Fruit fly (Drosophila melanogaster) whole organism, embryonic: Measurements from ENCODE around the gene CG7724.

Source experiments
- Aef1 ChIP-seq: fragments of 200-800 bp; sonication (Bioruptor generic); IDR thresholded peaks from 3 replicates; pipeline ENCODE4 v1.3.6; 2022; ENCODE audit warnings: missing biosample characterization, missing genetic modification characterization
- C15 ChIP-seq: fragments of 200-800 bp; sonication (Bioruptor generic); IDR thresholded peaks from 3 replicates; pipeline ENCODE4 v1.3.6; 2022; ENCODE audit warnings: missing biosample characterization, missing genetic modification characterization
- CG11398 ChIP-seq: fragments of 200-800 bp; sonication (Bioruptor generic); optimal IDR thresholded peaks from 2 replicates; lab custom pipeline; 2016; ENCODE audit warnings: missing biosample characterization, missing genetic modification characterization
- CG11696 ChIP-seq: fragments of 200-800 bp; sonication (Bioruptor generic); IDR thresholded peaks from 2 replicates; pipeline ENCODE4 v1.3.6; 2022; ENCODE audit warnings: missing biosample characterization, missing genetic modification characterization
- CG12071 ChIP-seq: fragments of 200-800 bp; sonication (Bioruptor generic); optimal IDR thresholded peaks from 3 replicates; lab custom pipeline; 2018; ENCODE audit warnings: missing biosample characterization, mild to moderate bottlenecking, missing genetic modification characterization
- CG14860 ChIP-seq: fragments of 200-800 bp; sonication (Bioruptor generic); IDR thresholded peaks from 3 replicates; pipeline ENCODE4 v1.3.6; 2022; ENCODE audit warnings: missing biosample characterization, missing genetic modification characterization; ENCODE audit not compliant: partially characterized antibody
- CG15011 ChIP-seq: fragments of 200-800 bp; sonication (Bioruptor generic); optimal IDR thresholded peaks from 3 replicates; lab custom pipeline; 2018; ENCODE audit warnings: missing biosample characterization, mild to moderate bottlenecking, missing genetic modification characterization
- CG15514 ChIP-seq: fragments of 200-800 bp; sonication (Bioruptor generic); optimal IDR thresholded peaks from 3 replicates; lab custom pipeline; 2017; ENCODE audit warnings: missing biosample characterization, missing genetic modification characterization, mild to moderate bottlenecking, moderate library complexity, missing genetic modification reagents
- CG16815 ChIP-seq: fragments of 200-800 bp; sonication (Bioruptor generic); optimal IDR thresholded peaks from 3 replicates; lab custom pipeline; 2017; ENCODE audit warnings: missing biosample characterization, mild to moderate bottlenecking, missing genetic modification characterization
- CG17328 ChIP-seq: fragments of 200-800 bp; sonication (Bioruptor generic); IDR thresholded peaks from 2 replicates; pipeline ENCODE4 v1.3.6; 2022; ENCODE audit warnings: missing biosample characterization, missing genetic modification characterization
- CG17361 ChIP-seq: fragments of 200-800 bp; sonication (Bioruptor generic); IDR thresholded peaks from 3 replicates; pipeline ENCODE4 v1.3.6; 2022; ENCODE audit warnings: missing biosample characterization, missing genetic modification characterization
- CG18599 ChIP-seq: fragments of 200-800 bp; sonication (Bioruptor generic); optimal IDR thresholded peaks from 3 replicates; lab custom pipeline; 2017; ENCODE audit warnings: missing biosample characterization, missing genetic modification characterization, mild to moderate bottlenecking, moderate library complexity, missing genetic modification reagents
- CG3281 ChIP-seq: fragments of 200-800 bp; sonication (Bioruptor generic); optimal IDR thresholded peaks from 3 replicates; lab custom pipeline; 2017; ENCODE audit warnings: missing biosample characterization, mild to moderate bottlenecking, missing genetic modification characterization
- CG33557 ChIP-seq: fragments of 200-800 bp; sonication (Bioruptor generic); optimal IDR thresholded peaks from 2 replicates; lab custom pipeline; 2019; ENCODE audit warnings: missing biosample characterization, mild to moderate bottlenecking, missing genetic modification characterization, moderate library complexity
- CG4282 ChIP-seq: fragments of 200-800 bp; sonication (Bioruptor generic); optimal IDR thresholded peaks from 2 replicates; lab custom pipeline; 2016; ENCODE audit warnings: missing biosample characterization, missing genetic modification characterization
- CG4730 ChIP-seq: fragments of 200-800 bp; sonication (Bioruptor generic); IDR thresholded peaks from 2 replicates; pipeline ENCODE4 v1.3.6; 2022; ENCODE audit warnings: missing biosample characterization, missing genetic modification characterization
- CG6272 ChIP-seq: fragments of 200-800 bp; sonication (Bioruptor generic); IDR thresholded peaks from 2 replicates; pipeline ENCODE4 v1.3.6; 2022; ENCODE audit warnings: missing biosample characterization, missing genetic modification characterization
- CG7963 ChIP-seq: fragments of 200-800 bp; sonication (Bioruptor generic); IDR thresholded peaks from 3 replicates; pipeline ENCODE4 v1.3.6; 2022; ENCODE audit warnings: missing biosample characterization, missing genetic modification characterization; ENCODE audit not compliant: partially characterized antibody
- CG8359 ChIP-seq: fragments of 200-800 bp; sonication (Bioruptor generic); optimal IDR thresholded peaks from 2 replicates; lab custom pipeline; 2017; ENCODE audit warnings: missing biosample characterization, mild to moderate bottlenecking, missing genetic modification characterization, borderline replicate concordance
- CG8944 ChIP-seq: fragments of 200-800 bp; sonication (Bioruptor generic); optimal IDR thresholded peaks from 3 replicates; lab custom pipeline; 2016; ENCODE audit warnings: missing biosample characterization, missing genetic modification characterization
- CG9609 ChIP-seq: fragments of 200-800 bp; sonication (Bioruptor generic); optimal IDR thresholded peaks from 3 replicates; lab custom pipeline; 2016; ENCODE audit warnings: missing biosample characterization, missing genetic modification characterization
- CG9797 ChIP-seq: fragments of 200-800 bp; sonication (Bioruptor generic); optimal IDR thresholded peaks from 3 replicates; lab custom pipeline; 2018; ENCODE audit warnings: missing biosample characterization, mild to moderate bottlenecking, missing genetic modification characterization
- Chrac-16 ChIP-seq: fragments of 200-800 bp; sonication (Bioruptor generic); optimal IDR thresholded peaks from 3 replicates; lab custom pipeline; 2016; ENCODE audit warnings: missing biosample characterization, missing genetic modification characterization
- Dfd ChIP-seq, 2 experiments: fragments of >200 bp; optimal IDR thresholded peaks; 2 replicates each; lab custom pipeline; 2017; ENCODE audit warnings: missing biosample characterization in 2 of 2, missing genetic modification characterization in 2 of 2
- Dip2 ChIP-seq: fragments of 200-800 bp; sonication (Bioruptor generic); IDR thresholded peaks from 2 replicates; pipeline ENCODE4 v1.3.6; 2022; ENCODE audit warnings: missing biosample characterization, missing genetic modification characterization
- Hand ChIP-seq: fragments of 200-800 bp; sonication (Bioruptor generic); optimal IDR thresholded peaks from 2 replicates; lab custom pipeline; 2017; ENCODE audit warnings: mild to moderate bottlenecking, missing biosample characterization, missing genetic modification reagents, missing genetic modification characterization
- Hr78 ChIP-seq, 2 experiments: fragments of 200-800 bp in 1 of 2; fragments of >200 bp in 1 of 2; sonication (Bioruptor generic) in 1 of 2; optimal IDR thresholded peaks; 2 replicates each; lab custom pipeline; 2017 to 2019; ENCODE audit warnings: missing biosample characterization in 2 of 2, missing genetic modification characterization in 2 of 2, mild to moderate bottlenecking in 1 of 2, moderate library complexity in 1 of 2
- Mad ChIP-seq: fragments of 200-800 bp; sonication (Bioruptor generic); optimal IDR thresholded peaks from 2 replicates; lab custom pipeline; 2016; ENCODE audit warnings: missing biosample characterization, missing genetic modification characterization
- Nf-YC ChIP-seq: fragments of 200-800 bp; optimal IDR thresholded peaks from 3 replicates; lab custom pipeline; 2019; ENCODE audit warnings: missing biosample characterization, mild to moderate bottlenecking, missing genetic modification characterization, moderate library complexity
- Ptx1 ChIP-seq: fragments of 200-800 bp; sonication (Bioruptor generic); IDR thresholded peaks from 2 replicates; pipeline ENCODE4 v1.3.6; 2022; ENCODE audit warnings: missing biosample characterization, missing genetic modification characterization
- Scr ChIP-seq: fragments of 200-800 bp; sonication (Bioruptor generic); IDR thresholded peaks from 2 replicates; pipeline ENCODE4 v1.3.6; 2022; ENCODE audit warnings: missing biosample characterization, missing genetic modification characterization; ENCODE audit not compliant: partially characterized antibody
- Six4 ChIP-seq: fragments of 200-800 bp; sonication (Bioruptor generic); optimal IDR thresholded peaks from 2 replicates; lab custom pipeline; 2016; ENCODE audit warnings: missing biosample characterization, missing genetic modification characterization
- Ssrp ChIP-seq: fragments of 200-800 bp; sonication (Bioruptor generic); optimal IDR thresholded peaks from 2 replicates; lab custom pipeline; 2018; ENCODE audit warnings: missing biosample characterization, mild to moderate bottlenecking, missing genetic modification characterization, moderate library complexity
- bsh ChIP-seq, 2 experiments: fragments of 200-800 bp; sonication (Bioruptor generic); optimal IDR thresholded peaks; 2 replicates each; lab custom pipeline; 2017 to 2018; ENCODE audit warnings: mild to moderate bottlenecking in 2 of 2, missing biosample characterization in 2 of 2, missing genetic modification characterization in 2 of 2, moderate library complexity in 1 of 2
- chm ChIP-seq: fragments of 200-800 bp; sonication (Bioruptor generic); IDR thresholded peaks from 2 replicates; pipeline ENCODE4 v1.3.6; 2022; ENCODE audit warnings: missing biosample characterization, missing genetic modification characterization
- fd64A ChIP-seq: fragments of 200-800 bp; sonication (Bioruptor generic); optimal IDR thresholded peaks from 3 replicates; lab custom pipeline; 2018; ENCODE audit warnings: missing biosample characterization, mild to moderate bottlenecking, missing genetic modification characterization
- gro ChIP-seq: fragments of 200-800 bp; sonication (Bioruptor generic); optimal IDR thresholded peaks from 2 replicates; lab custom pipeline; 2016; ENCODE audit warnings: missing biosample characterization, missing genetic modification characterization
- gsb-n ChIP-seq: fragments of 200-800 bp; sonication (Bioruptor generic); optimal IDR thresholded peaks from 3 replicates; lab custom pipeline; 2018; ENCODE audit warnings: missing biosample characterization, mild to moderate bottlenecking, missing genetic modification characterization
- jigr1 ChIP-seq: fragments of 200-800 bp; sonication (Bioruptor generic); IDR thresholded peaks from 3 replicates; pipeline ENCODE4 v1.3.6; 2022; ENCODE audit warnings: missing biosample characterization, missing genetic modification characterization
- lola ChIP-seq, 3 experiments: fragments of >200 bp in 2 of 3; fragments of 200-800 bp in 1 of 3; sonication (Bioruptor generic) in 1 of 3; optimal IDR thresholded peaks; 2 replicates each; lab custom pipeline; 2017 to 2019; ENCODE audit warnings: missing biosample characterization in 3 of 3, missing genetic modification characterization in 3 of 3, mild to moderate bottlenecking in 1 of 3, moderate library complexity in 1 of 3
- mirr ChIP-seq: fragments of 200-800 bp; sonication (Bioruptor generic); optimal IDR thresholded peaks from 3 replicates; lab custom pipeline; 2018; ENCODE audit warnings: missing biosample characterization, mild to moderate bottlenecking, missing genetic modification characterization
- nau ChIP-seq: fragments of 200-800 bp; sonication (Bioruptor generic); optimal IDR thresholded peaks from 3 replicates; lab custom pipeline; 2017; ENCODE audit warnings: missing biosample characterization, mild to moderate bottlenecking, missing genetic modification characterization, missing genetic modification reagents
- nom ChIP-seq: fragments of 200-800 bp; sonication (Bioruptor generic); optimal IDR thresholded peaks from 2 replicates; lab custom pipeline; 2017; ENCODE audit warnings: missing biosample characterization, missing genetic modification characterization, mild to moderate bottlenecking, moderate library complexity, missing genetic modification reagents
- pho ChIP-seq: fragments of 200-800 bp; sonication (Bioruptor generic); optimal IDR thresholded peaks from 2 replicates; lab custom pipeline; 2016; ENCODE audit warnings: missing biosample characterization, missing genetic modification characterization
- sc ChIP-seq, 3 experiments: fragments of >200 bp in 2 of 3; fragments of 200-800 bp in 1 of 3; sonication (Bioruptor generic) in 1 of 3; optimal IDR thresholded peaks; 2 replicates in 2 of 3; 3 replicates in 1 of 3; lab custom pipeline; 2017; ENCODE audit warnings: mild to moderate bottlenecking in 1 of 3, missing biosample characterization in 1 of 3, missing genetic modification characterization in 1 of 3, missing genetic modification reagents in 1 of 3
- sens ChIP-seq: fragments of 200-800 bp; sonication (Bioruptor generic); peaks from one replicate; lab custom pipeline; 2016; ENCODE audit warnings: missing biosample characterization, missing genetic modification characterization
- so ChIP-seq: fragments of 200-800 bp; sonication (Bioruptor generic); IDR thresholded peaks from 3 replicates; pipeline ENCODE4 v1.3.6; 2022; ENCODE audit warnings: missing biosample characterization, missing genetic modification characterization
- sug ChIP-seq: fragments of 200-800 bp; optimal IDR thresholded peaks from 2 replicates; lab custom pipeline; 2019; ENCODE audit warnings: missing biosample characterization, mild to moderate bottlenecking, missing genetic modification characterization, moderate library complexity
- trem ChIP-seq: fragments of 200-800 bp; optimal IDR thresholded peaks from 3 replicates; lab custom pipeline; 2019; ENCODE audit warnings: missing biosample characterization, mild to moderate bottlenecking, missing genetic modification characterization, moderate library complexity
- tup ChIP-seq: fragments of 200-800 bp; sonication (Bioruptor generic); optimal IDR thresholded peaks from 2 replicates; lab custom pipeline; 2016; ENCODE audit warnings: missing biosample characterization, mild to moderate bottlenecking, missing genetic modification characterization, moderate library complexity

The CG7724 gene

DNA sequence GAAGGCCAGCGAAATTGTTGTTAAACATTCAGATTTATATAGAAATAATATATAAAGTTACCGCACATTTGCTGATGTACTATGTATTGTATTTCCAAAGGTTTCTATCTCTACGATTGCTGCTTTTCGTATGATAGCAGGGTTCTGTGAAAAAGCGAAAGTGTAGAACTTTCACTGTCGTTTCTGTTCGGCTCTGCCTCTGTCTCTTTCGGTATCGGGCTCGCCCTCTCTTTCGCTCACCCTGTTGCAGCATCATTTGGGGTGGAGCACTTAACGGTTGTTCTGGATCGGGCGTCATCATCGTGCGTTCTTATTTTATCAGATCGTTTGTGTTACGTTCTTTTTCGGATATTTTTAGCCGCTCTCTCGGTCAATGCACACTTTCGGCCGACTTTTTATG lies 22.1 kb upstream of the CG7724 start (continued):
- TF ChIP-seq lola (GFP tag; optimal IDR thresholded peaks at IDR 0.05; lab: Kevin White, UChicago): peak in 1 of 3 experiments; percentile 40
- no peak for TF ChIP-seq jigr1 (GFP tag; lab: Robert Waterston, UW)
- TF ChIP-seq Nf-YC (tag; lab: Kevin White, UChicago): no peak
- peak in 1 of 2 experiments; percentile 69 for TF ChIP-seq bsh (GFP tag; optimal IDR thresholded peaks at IDR 0.05; lab: Kevin White, UChicago)
- no peak for TF ChIP-seq CG9609
- no peak for TF ChIP-seq CG9797 (GFP tag; lab: Kevin White, UChicago)
- no peak for TF ChIP-seq CG15514 (GFP tag; lab: Kevin White, UChicago)
- TF ChIP-seq Scr: no peak
- no peak for TF ChIP-seq CG4282 (GFP tag; lab: Kevin White, UChicago)
- no peak for TF ChIP-seq Hand
- TF ChIP-seq CG18599: no peak
- TF ChIP-seq CG15011 (GFP tag; lab: Kevin White, UChicago): no peak
- no peak for TF ChIP-seq Chrac-16
- TF ChIP-seq C15 (GFP tag; lab: Robert Waterston, UW): no peak
- TF ChIP-seq so: no peak
- TF ChIP-seq Mad (GFP tag; lab: Kevin White, UChicago): no peak
- peak; percentile 25 for TF ChIP-seq trem (tag; lab: Kevin White, UChicago)
- no peak for TF ChIP-seq CG11696 (GFP tag; lab: Robert Waterston, UW)
- no peak for TF ChIP-seq CG16815 (GFP tag; lab: Kevin White, UChicago)
- no peak for TF ChIP-seq Hr78 (GFP tag; optimal IDR thresholded peaks at IDR 0.05; lab: Kevin White, UChicago)
- no peak for TF ChIP-seq CG8359
- TF ChIP-seq sc (optimal IDR thresholded peaks at IDR 0.05; lab: Kevin White, UChicago): no peak
- TF ChIP-seq sc (GFP tag; optimal IDR thresholded peaks at IDR 0.05; lab: Kevin White, UChicago): peak; percentile 33
- peak; percentile 39 for TF ChIP-seq fd64A (GFP tag; lab: Kevin White, UChicago)
- no peak for TF ChIP-seq gro (GFP tag; lab: Kevin White, UChicago)
- no peak for TF ChIP-seq nau (GFP tag; lab: Kevin White, UChicago)
- no peak for TF ChIP-seq Dip2 (GFP tag; lab: Robert Waterston, UW)
- no peak for TF ChIP-seq CG6272
- no peak for TF ChIP-seq Ptx1
- TF ChIP-seq gsb-n: peak; percentile 55
- TF ChIP-seq CG12071 (GFP tag; lab: Kevin White, UChicago): no peak
- TF ChIP-seq chm: no peak; the same call in 1 of the 2 replicates
- TF ChIP-seq Six4 (GFP tag; lab: Kevin White, UChicago): no peak
- peak; percentile 41; the same call in 1 of the 3 replicates for TF ChIP-seq CG17361 (GFP tag; lab: Robert Waterston, UW)
- TF ChIP-seq nom (GFP tag; lab: Kevin White, UChicago): no peak
- no peak for TF ChIP-seq CG17328
- peak; percentile 86 for TF ChIP-seq CG33557 (GFP tag; lab: Kevin White, UChicago)
- TF ChIP-seq CG14860 (GFP tag; lab: Robert Waterston, UW): no peak
- no peak for TF ChIP-seq pho (GFP tag; lab: Kevin White, UChicago)
- no peak for TF ChIP-seq sens (GFP tag; lab: Kevin White, UChicago)
- no peak for TF ChIP-seq CG4730
- no peak for TF ChIP-seq CG3281 (GFP tag; lab: Kevin White, UChicago)
- TF ChIP-seq CG11398 (GFP tag; lab: Kevin White, UChicago): no peak
- no peak for TF ChIP-seq CG7963
- TF ChIP-seq Dfd (GFP tag; optimal IDR thresholded peaks at IDR 0.05; lab: Kevin White, UChicago): no peak
- TF ChIP-seq tup: no peak
- no peak for TF ChIP-seq mirr (GFP tag; lab: Kevin White, UChicago)
- no peak for TF ChIP-seq Ssrp (tag; lab: Kevin White, UChicago)
- no peak for TF ChIP-seq CG8944
- no peak for TF ChIP-seq Aef1 (GFP tag; lab: Robert Waterston, UW)
- no peak for TF ChIP-seq sug (tag; lab: Kevin White, UChicago)
